Fruit fly (Drosophila melanogaster) whole organism, embryonic: Measurements from ENCODE around the gene Papss.

ENCODE experiments used
- Adf1 ChIP-seq: fragments of 200-800 bp; sonication (Bioruptor generic); IDR thresholded peaks from 2 replicates; pipeline ENCODE4 v1.3.6; 2022; ENCODE audit warnings: missing biosample characterization, missing genetic modification characterization
- CG10366 ChIP-seq: fragments of 200-800 bp; sonication (Bioruptor generic); IDR thresholded peaks from 2 replicates; pipeline ENCODE4 v1.3.6; 2022; ENCODE audit warnings: missing biosample characterization, missing genetic modification characterization
- CG10462 ChIP-seq: fragments of 200-800 bp; sonication (Bioruptor generic); optimal IDR thresholded peaks from 2 replicates; lab custom pipeline; 2016; ENCODE audit warnings: missing biosample characterization, missing genetic modification characterization
- CG10979 ChIP-seq: fragments of 200-800 bp; sonication (Bioruptor generic); optimal IDR thresholded peaks from 2 replicates; lab custom pipeline; 2018; ENCODE audit warnings: missing biosample characterization, mild to moderate bottlenecking, missing genetic modification characterization, moderate library complexity
- CG1233 ChIP-seq: fragments of 200-800 bp; sonication (Bioruptor generic); optimal IDR thresholded peaks from 4 replicates; lab custom pipeline; 2018; ENCODE audit warnings: missing biosample characterization, mild to moderate bottlenecking, missing genetic modification characterization
- CG14710 ChIP-seq: fragments of 200-800 bp; sonication (Bioruptor generic); optimal IDR thresholded peaks from 3 replicates; lab custom pipeline; 2019; ENCODE audit warnings: missing biosample characterization, mild to moderate bottlenecking, missing genetic modification characterization, moderate library complexity
- CG14965 ChIP-seq: fragments of 200-800 bp; sonication (Bioruptor generic); optimal IDR thresholded peaks from 2 replicates; lab custom pipeline; 2016; ENCODE audit warnings: missing biosample characterization, missing genetic modification characterization, borderline replicate concordance
- CG1529 ChIP-seq: fragments of 200-800 bp; sonication (Bioruptor generic); optimal IDR thresholded peaks from 3 replicates; lab custom pipeline; 2018; ENCODE audit warnings: missing biosample characterization, missing genetic modification characterization
- CG17361 ChIP-seq: fragments of 200-800 bp; sonication (Bioruptor generic); IDR thresholded peaks from 3 replicates; pipeline ENCODE4 v1.3.6; 2022; ENCODE audit warnings: missing biosample characterization, missing genetic modification characterization
- CG17829 ChIP-seq: fragments of 200-800 bp; optimal IDR thresholded peaks from 2 replicates; lab custom pipeline; 2019; ENCODE audit warnings: missing biosample characterization, mild to moderate bottlenecking, missing genetic modification characterization, moderate library complexity
- CG17912 ChIP-seq: fragments of 200-800 bp; sonication (Bioruptor generic); optimal IDR thresholded peaks from 2 replicates; lab custom pipeline; 2018; ENCODE audit warnings: missing biosample characterization, mild to moderate bottlenecking, missing genetic modification characterization
- CG2120 ChIP-seq: fragments of 200-800 bp; sonication (Bioruptor generic); optimal IDR thresholded peaks from 3 replicates; lab custom pipeline; 2016; ENCODE audit warnings: missing biosample characterization, missing genetic modification characterization
- CG3281 ChIP-seq: fragments of 200-800 bp; sonication (Bioruptor generic); optimal IDR thresholded peaks from 3 replicates; lab custom pipeline; 2017; ENCODE audit warnings: missing biosample characterization, mild to moderate bottlenecking, missing genetic modification characterization
- CG34422 ChIP-seq: fragments of 200-800 bp; sonication (Bioruptor generic); IDR thresholded peaks from 3 replicates; pipeline ENCODE4 v1.3.6; 2022; ENCODE audit warnings: missing biosample characterization, missing genetic modification characterization
- CG42726 ChIP-seq: fragments of 200-800 bp; sonication (Bioruptor generic); IDR thresholded peaks from 2 replicates; pipeline ENCODE4 v1.3.6; 2022; ENCODE audit warnings: missing biosample characterization, missing genetic modification characterization; ENCODE audit not compliant: partially characterized antibody
- CG4360 ChIP-seq: fragments of 200-800 bp; sonication (Bioruptor generic); IDR thresholded peaks from 2 replicates; pipeline ENCODE4 v1.3.6; 2022; ENCODE audit warnings: missing biosample characterization, missing genetic modification characterization
- CG5953 ChIP-seq: fragments of 200-800 bp; sonication (Bioruptor generic); IDR thresholded peaks from 2 replicates; pipeline ENCODE4 v1.3.6; 2022; ENCODE audit warnings: missing biosample characterization, missing genetic modification characterization
- CG6175 ChIP-seq: fragments of 200-800 bp; sonication (Bioruptor generic); IDR thresholded peaks from 3 replicates; pipeline ENCODE4 v1.3.6; 2022; ENCODE audit warnings: missing biosample characterization, missing genetic modification characterization
- CG8089 ChIP-seq: fragments of 200-800 bp; sonication (Bioruptor generic); optimal IDR thresholded peaks from 3 replicates; lab custom pipeline; 2016; ENCODE audit warnings: missing biosample characterization, missing genetic modification characterization
- CG9797 ChIP-seq: fragments of 200-800 bp; sonication (Bioruptor generic); optimal IDR thresholded peaks from 3 replicates; lab custom pipeline; 2018; ENCODE audit warnings: missing biosample characterization, mild to moderate bottlenecking, missing genetic modification characterization
- CG9876 ChIP-seq: fragments of 200-800 bp; sonication (Bioruptor generic); optimal IDR thresholded peaks from 2 replicates; lab custom pipeline; 2016; ENCODE audit warnings: missing biosample characterization, missing genetic modification characterization
- CHES-1-like ChIP-seq: fragments of 200-800 bp; sonication (Bioruptor generic); optimal IDR thresholded peaks from 2 replicates; lab custom pipeline; 2016; ENCODE audit warnings: missing biosample characterization, missing genetic modification characterization
- D ChIP-seq, 2 experiments: fragments of 200-800 bp in 1 of 2; fragments of >200 bp in 1 of 2; sonication (Bioruptor generic) in 1 of 2; optimal IDR thresholded peaks; 2 replicates in 1 of 2; 3 replicates in 1 of 2; lab custom pipeline; 2017; ENCODE audit warnings: mild to moderate bottlenecking in 1 of 2, missing biosample characterization in 1 of 2, missing genetic modification characterization in 1 of 2, missing genetic modification reagents in 1 of 2
- Dek ChIP-seq: fragments of 200-800 bp; sonication (Bioruptor generic); optimal IDR thresholded peaks from 3 replicates; lab custom pipeline; 2019; ENCODE audit warnings: missing biosample characterization, mild to moderate bottlenecking, missing genetic modification characterization, moderate library complexity
- ERR ChIP-seq: fragments of 200-800 bp; sonication (Bioruptor generic); optimal IDR thresholded peaks from 2 replicates; lab custom pipeline; 2016; ENCODE audit warnings: missing biosample characterization, missing genetic modification characterization
- Elba2 ChIP-seq: fragments of 200-800 bp; sonication (Bioruptor generic); optimal IDR thresholded peaks from 3 replicates; lab custom pipeline; 2016; ENCODE audit warnings: missing biosample characterization, missing genetic modification characterization
- Hand ChIP-seq: fragments of 200-800 bp; sonication (Bioruptor generic); optimal IDR thresholded peaks from 2 replicates; lab custom pipeline; 2017; ENCODE audit warnings: mild to moderate bottlenecking, missing biosample characterization, missing genetic modification reagents, missing genetic modification characterization
- Med ChIP-seq: fragments of 200-800 bp; sonication (Bioruptor generic); peaks from one replicate; lab custom pipeline; 2016; ENCODE audit warnings: missing biosample characterization, missing genetic modification characterization, mild to moderate bottlenecking, inconsistent platforms, moderate library complexity
- NFAT ChIP-seq: fragments of 200-800 bp; sonication (Bioruptor generic); IDR thresholded peaks from 2 replicates; pipeline ENCODE4 v1.3.6; 2022; ENCODE audit warnings: missing biosample characterization, missing genetic modification characterization
- Pdp1 ChIP-seq, 2 experiments: fragments of 200-800 bp; sonication (Bioruptor generic); optimal IDR thresholded peaks; 3 replicates each; lab custom pipeline; 2016; ENCODE audit warnings: missing biosample characterization in 2 of 2, missing genetic modification characterization in 2 of 2, mild to moderate bottlenecking in 1 of 2, moderate library complexity in 1 of 2
- Scr ChIP-seq: fragments of 200-800 bp; sonication (Bioruptor generic); IDR thresholded peaks from 2 replicates; pipeline ENCODE4 v1.3.6; 2022; ENCODE audit warnings: missing biosample characterization, missing genetic modification characterization; ENCODE audit not compliant: partially characterized antibody
- Xrp1 ChIP-seq: fragments of 200-800 bp; sonication (Bioruptor generic); IDR thresholded peaks from 2 replicates; pipeline ENCODE4 v1.3.6; 2022; ENCODE audit warnings: missing biosample characterization, missing genetic modification characterization
- ara ChIP-seq: fragments of 200-800 bp; sonication (Bioruptor generic); IDR thresholded peaks from 2 replicates; pipeline ENCODE4 v1.3.6; 2022; ENCODE audit warnings: missing biosample characterization, missing genetic modification characterization
- az2 ChIP-seq: fragments of 200-800 bp; sonication (Bioruptor generic); optimal IDR thresholded peaks from 3 replicates; lab custom pipeline; 2016; ENCODE audit warnings: missing biosample characterization, missing genetic modification characterization
- bcd ChIP-seq: fragments of 200-800 bp; sonication (Bioruptor generic); optimal IDR thresholded peaks from 2 replicates; lab custom pipeline; 2017; ENCODE audit warnings: missing biosample characterization, mild to moderate bottlenecking, missing genetic modification characterization
- crol ChIP-seq: fragments of 200-800 bp; sonication (Bioruptor generic); IDR thresholded peaks from 2 replicates; pipeline ENCODE4 v1.3.6; 2022; ENCODE audit warnings: missing biosample characterization, missing genetic modification characterization
- dysf ChIP-seq: fragments of 200-800 bp; sonication (Bioruptor generic); IDR thresholded peaks from 3 replicates; pipeline ENCODE4 v1.3.6; 2022; ENCODE audit warnings: missing biosample characterization, missing genetic modification characterization
- her ChIP-seq: fragments of 200-800 bp; sonication (Bioruptor generic); optimal IDR thresholded peaks from 2 replicates; lab custom pipeline; 2016; ENCODE audit warnings: missing biosample characterization, missing genetic modification characterization
- kah ChIP-seq: fragments of 200-800 bp; sonication (Bioruptor generic); optimal IDR thresholded peaks from 2 replicates; lab custom pipeline; 2018; ENCODE audit warnings: missing biosample characterization, mild to moderate bottlenecking, missing genetic modification characterization
- lmd ChIP-seq: fragments of 200-800 bp; sonication (Bioruptor generic); IDR thresholded peaks from 2 replicates; pipeline ENCODE4 v1.3.6; 2022; ENCODE audit warnings: missing biosample characterization, missing genetic modification characterization
- nau ChIP-seq: fragments of 200-800 bp; sonication (Bioruptor generic); optimal IDR thresholded peaks from 3 replicates; lab custom pipeline; 2017; ENCODE audit warnings: missing biosample characterization, mild to moderate bottlenecking, missing genetic modification characterization, missing genetic modification reagents
- nerfin-2 ChIP-seq: fragments of 200-800 bp; sonication (Bioruptor generic); IDR thresholded peaks from 2 replicates; pipeline ENCODE4 v1.3.6; 2022; ENCODE audit warnings: missing biosample characterization, missing genetic modification characterization; ENCODE audit not compliant: partially characterized antibody
- pfk ChIP-seq: fragments of 200-800 bp; sonication (Bioruptor generic); optimal IDR thresholded peaks from 2 replicates; lab custom pipeline; 2018; ENCODE audit warnings: missing biosample characterization, mild to moderate bottlenecking, missing genetic modification characterization, moderate library complexity
- pnt ChIP-seq: fragments of 200-800 bp; sonication (Bioruptor generic); optimal IDR thresholded peaks from 3 replicates; lab custom pipeline; 2016; ENCODE audit warnings: missing biosample characterization, missing genetic modification characterization
- pros ChIP-seq: fragments of 200-800 bp; sonication (Bioruptor generic); optimal IDR thresholded peaks from 3 replicates; lab custom pipeline; 2019; ENCODE audit warnings: missing biosample characterization, mild to moderate bottlenecking, missing genetic modification characterization, moderate library complexity
- ranshi ChIP-seq: fragments of 200-800 bp; sonication (Bioruptor generic); IDR thresholded peaks from 2 replicates; pipeline ENCODE4 v1.3.6; 2022; ENCODE audit warnings: missing biosample characterization, missing genetic modification characterization
- sisA ChIP-seq: fragments of 200-800 bp; sonication (Bioruptor generic); IDR thresholded peaks from 2 replicates; pipeline ENCODE4 v1.3.6; 2022; ENCODE audit warnings: missing biosample characterization, missing genetic modification characterization
- sob ChIP-seq: fragments of 200-800 bp; sonication (Bioruptor generic); IDR thresholded peaks from 2 replicates; pipeline ENCODE4 v1.3.6; 2022; ENCODE audit warnings: missing biosample characterization, missing genetic modification characterization
- unpg ChIP-seq: fragments of 200-800 bp; sonication (Bioruptor generic); optimal IDR thresholded peaks from 3 replicates; lab custom pipeline; 2018; ENCODE audit warnings: missing biosample characterization, mild to moderate bottlenecking, missing genetic modification characterization, moderate library complexity
- wdn ChIP-seq: fragments of 200-800 bp; sonication (Bioruptor generic); IDR thresholded peaks from 2 replicates; pipeline ENCODE4 v1.3.6; 2022; ENCODE audit warnings: missing biosample characterization, missing genetic modification characterization

Gene Papss

DNA sequence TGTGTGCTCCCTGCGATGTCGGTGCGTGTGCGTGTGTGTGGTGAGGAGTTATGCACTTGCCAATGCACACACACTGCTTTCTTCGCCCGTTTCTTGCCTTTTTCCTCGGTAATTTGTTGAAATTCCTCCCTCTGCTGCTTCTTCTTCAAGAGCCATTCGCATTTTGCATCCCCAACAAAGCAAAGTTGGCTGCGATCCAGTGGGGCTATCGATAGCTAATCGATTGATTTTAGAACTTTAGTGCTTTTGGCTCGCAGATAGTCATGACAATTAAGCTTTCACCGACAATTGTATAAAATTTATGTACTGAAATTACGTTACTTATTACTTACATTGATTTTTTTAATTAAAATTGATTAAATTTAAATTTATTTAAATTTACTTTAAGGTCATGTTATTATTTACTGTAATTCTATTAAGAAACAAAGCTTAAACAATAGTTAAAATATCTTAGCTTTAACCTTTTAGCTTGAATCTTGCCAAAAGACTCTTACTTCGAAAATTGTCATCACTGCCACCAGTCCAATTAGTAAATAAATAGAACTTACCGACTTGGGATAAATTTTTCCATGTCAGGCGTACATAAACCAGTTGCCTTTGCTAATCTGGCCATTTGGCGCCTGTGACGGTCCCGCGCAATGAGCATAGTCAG is 10.8 kb upstream of the Papss start, which contains the start of the genes trc and CG32221 (continued):
- TF ChIP-seq Hand (GFP tag; lab: Kevin White, UChicago), result no peak
- TF ChIP-seq az2 (GFP tag; lab: Kevin White, UChicago), result no peak
- TF ChIP-seq Med (GFP tag; lab: Kevin White, UChicago), result peak; percentile 82
- TF ChIP-seq lmd, result peak; percentile 36; the same call in 1 of the 2 replicates
- TF ChIP-seq Adf1 (GFP tag; lab: Robert Waterston, UW), result no peak
- peak; percentile 65 for TF ChIP-seq CG1233
- peak; percentile 30 for TF ChIP-seq CG9876 (GFP tag; lab: Kevin White, UChicago)
- peak; percentile 65 for TF ChIP-seq CG14710 (tag; lab: Kevin White, UChicago)
- peak; percentile 78 for TF ChIP-seq NFAT (GFP tag; lab: Robert Waterston, UW)
- TF ChIP-seq CHES-1-like, result peak; percentile 15
- no peak for TF ChIP-seq CG14965
- no peak for TF ChIP-seq Pdp1 (GFP tag; optimal IDR thresholded peaks at IDR 0.05; lab: Kevin White, UChicago)
- no peak for TF ChIP-seq CG10979
- TF ChIP-seq her (GFP tag; lab: Kevin White, UChicago), result no peak
- no peak for TF ChIP-seq CG6175 (GFP tag; lab: Robert Waterston, UW)
- TF ChIP-seq CG34422 (GFP tag; lab: Robert Waterston, UW), result peak; percentile 80
- TF ChIP-seq Dek (tag; lab: Kevin White, UChicago), result peak; percentile 65
- TF ChIP-seq kah (GFP tag; lab: Kevin White, UChicago), result peak; percentile 11
- TF ChIP-seq CG17829 (tag; lab: Kevin White, UChicago), result peak; percentile 38
- TF ChIP-seq pfk (GFP tag; lab: Kevin White, UChicago), result peak; percentile 56
- TF ChIP-seq CG17912 (GFP tag; lab: Kevin White, UChicago), result peak; percentile 91
- TF ChIP-seq sisA, result peak; percentile 19; the same call in 1 of the 2 replicates
- peak; percentile 13; the same call in 1 of the 2 replicates for TF ChIP-seq CG10366 (GFP tag; lab: Robert Waterston, UW)
- TF ChIP-seq CG17361 (GFP tag; lab: Robert Waterston, UW), result no peak
- no peak for TF ChIP-seq ara (GFP tag; lab: Robert Waterston, UW)
- peak; percentile 24 for TF ChIP-seq CG8089 (GFP tag; lab: Kevin White, UChicago)
- no peak for TF ChIP-seq ERR
- peak; percentile 12 for TF ChIP-seq CG9797 (GFP tag; lab: Kevin White, UChicago)
- TF ChIP-seq pros (GFP tag; lab: Kevin White, UChicago), result no peak
- TF ChIP-seq CG4360 (GFP tag; lab: Robert Waterston, UW), result no peak
- TF ChIP-seq ranshi (GFP tag; lab: Robert Waterston, UW), result peak; percentile 42; the same call in 1 of the 2 replicates
- no peak for TF ChIP-seq unpg
- TF ChIP-seq Elba2 (GFP tag; lab: Kevin White, UChicago), result no peak
- no peak for TF ChIP-seq CG1529
- no peak for TF ChIP-seq pnt (GFP tag; lab: Kevin White, UChicago)
- TF ChIP-seq bcd (GFP tag; lab: Kevin White, UChicago), result no peak
- TF ChIP-seq D (optimal IDR thresholded peaks at IDR 0.05; lab: Kevin White, UChicago), result no peak
- TF ChIP-seq D (GFP tag; optimal IDR thresholded peaks at IDR 0.05; lab: Kevin White, UChicago), result no peak
- TF ChIP-seq Scr (GFP tag; lab: Robert Waterston, UW), result peak; percentile 73
- TF ChIP-seq CG42726 (GFP tag; lab: Robert Waterston, UW), result peak; percentile 77
- no peak for TF ChIP-seq CG10462 (GFP tag; lab: Kevin White, UChicago)
- TF ChIP-seq Xrp1, result peak; percentile 10; the same call in 1 of the 2 replicates
- peak; percentile 41 for TF ChIP-seq CG3281 (GFP tag; lab: Kevin White, UChicago)
- peak; percentile 71 for TF ChIP-seq sob (GFP tag; lab: Robert Waterston, UW)
- no peak for TF ChIP-seq crol
- peak; percentile 50 for TF ChIP-seq CG2120 (GFP tag; lab: Kevin White, UChicago)
- TF ChIP-seq CG5953, result no peak
- no peak for TF ChIP-seq wdn (GFP tag; lab: Robert Waterston, UW)
- peak; percentile 25; the same call in 1 of the 3 replicates for TF ChIP-seq dysf
- TF ChIP-seq nau (GFP tag; lab: Kevin White, UChicago), result no peak
- peak; percentile 46 for TF ChIP-seq nerfin-2
